Worm (Caenorhabditis elegans) whole organism, mixed stage, embryonic: ENCODE data around the gene emb-4.

Experiments
- ceh-43 ChIP-seq: fragments of 200-800 bp; sonication (Bioruptor generic); optimal IDR thresholded peaks from 2 replicates; lab custom pipeline; 2018; ENCODE audit warnings: mild to moderate bottlenecking, missing genetic modification characterization, moderate library complexity, missing compliant biosample characterization
- mep-1 ChIP-seq: fragments of 150-350 bp; optimal IDR thresholded peaks from 2 replicates; lab custom pipeline; 2017; ENCODE audit warnings: missing biosample characterization, missing genetic modification reagents, missing genetic modification characterization, inconsistent platforms
- pha-4 ChIP-seq: fragments of 150-350 bp; optimal IDR thresholded peaks from 2 replicates; lab custom pipeline; 2018; ENCODE audit warnings: missing biosample characterization, missing genetic modification reagents, missing genetic modification characterization

- no peak for TF ChIP-seq ceh-43 (GFP tag; lab: Kevin White, UChicago)
- TF ChIP-seq mep-1 (tag; lab: Kevin White, UChicago) = no peak
- no peak for TF ChIP-seq pha-4 (tag; lab: Kevin White, UChicago)
These were observed 39.8 kb upstream of the emb-4 start for ce11 chrV:18934539-18934938.
